Worm (Caenorhabditis elegans) whole organism, L1 larva: ENCODE measurements around the gene zyg-1.

Experiments used
- C04F5.9 ChIP-seq: sonication (generic microtip); optimal IDR thresholded peaks from 2 replicates; lab custom pipeline; 2016; ENCODE audit warnings: missing genetic modification characterization, missing compliant biosample characterization
- C16A3.4 ChIP-seq: fragments of 150-350 bp; optimal IDR thresholded peaks from 2 replicates; lab custom pipeline; 2014; ENCODE audit warnings: missing biosample characterization, missing genetic modification characterization
- F16B12.6 ChIP-seq: fragments of 150-350 bp; optimal IDR thresholded peaks from 2 replicates; lab custom pipeline; 2014; ENCODE audit warnings: missing biosample characterization, missing genetic modification characterization
- alr-1 ChIP-seq: fragments of 200-800 bp; sonication (Bioruptor generic); optimal IDR thresholded peaks from 2 replicates; lab custom pipeline; 2018; ENCODE audit warnings: borderline replicate concordance, mild to moderate bottlenecking, missing genetic modification characterization, missing compliant biosample characterization
- ama-1 ChIP-seq: fragments of 150-350 bp; optimal IDR thresholded peaks from 2 replicates; lab custom pipeline; 2014
- blmp-1 ChIP-seq: fragments of 150-350 bp; optimal IDR thresholded peaks from 2 replicates; lab custom pipeline; 2014; ENCODE audit warnings: missing biosample characterization, missing genetic modification characterization
- ceh-82 ChIP-seq, 3 experiments: fragments of 150-350 bp in 1 of 3; sonication (generic microtip) in 2 of 3; optimal IDR thresholded peaks; 2 replicates each; lab custom pipeline; 2014 to 2017; ENCODE audit warnings: missing biosample characterization in 3 of 3, missing genetic modification characterization in 3 of 3
- ceh-90 ChIP-seq: sonication (generic microtip); optimal IDR thresholded peaks from 2 replicates; lab custom pipeline; 2016; ENCODE audit warnings: missing genetic modification characterization, missing compliant biosample characterization
- ces-1 ChIP-seq: fragments of 150-350 bp; optimal IDR thresholded peaks from 2 replicates; lab custom pipeline; 2014; ENCODE audit warnings: missing biosample characterization, missing genetic modification reagents, missing genetic modification characterization
- dpl-1 ChIP-seq, 3 experiments: fragments of 150-350 bp in 2 of 3; sonication (generic microtip) in 1 of 3; optimal IDR thresholded peaks; 2 replicates each; lab custom pipeline; 2014 to 2017; ENCODE audit warnings: missing biosample characterization in 3 of 3, missing genetic modification characterization in 3 of 3, missing genetic modification reagents in 3 of 3
- dsc-1 ChIP-seq: sonication (generic microtip); optimal IDR thresholded peaks from 2 replicates; lab custom pipeline; 2016; ENCODE audit warnings: mild to moderate bottlenecking, missing genetic modification characterization, missing compliant biosample characterization
- efl-1 ChIP-seq, 4 experiments: fragments of 150-350 bp; optimal IDR thresholded peaks in 3 of 4; peaks in 1 of 4; 1 replicate in 1 of 4; 2 replicates in 3 of 4; lab custom pipeline; 2014; ENCODE audit warnings: missing biosample characterization in 2 of 4, missing genetic modification characterization in 2 of 4, missing genetic modification reagents in 2 of 4
- elt-2 ChIP-seq: sonication (generic microtip); optimal IDR thresholded peaks from 2 replicates; lab custom pipeline; 2016; ENCODE audit warnings: missing genetic modification characterization, mild to moderate bottlenecking, inconsistent platforms, missing compliant biosample characterization, missing genetic modification reagents
- elt-3 ChIP-seq, 6 experiments: fragments of 150-350 bp in 1 of 6; sonication (generic microtip); optimal IDR thresholded peaks; 2 replicates each; lab custom pipeline; 2017 to 2018; ENCODE audit warnings: missing biosample characterization in 6 of 6, missing genetic modification characterization in 6 of 6, inconsistent platforms in 1 of 6
- ets-5 ChIP-seq: fragments of 200-800 bp; sonication (Bioruptor generic); IDR thresholded peaks from 2 replicates; pipeline ENCODE4 v1.3.6; 2022; ENCODE audit warnings: missing genetic modification characterization, missing compliant biosample characterization
- fkh-10 ChIP-seq: sonication (generic microtip); optimal IDR thresholded peaks from 2 replicates; lab custom pipeline; 2017; ENCODE audit warnings: missing biosample characterization, missing genetic modification reagents, missing genetic modification characterization
- fkh-4 ChIP-seq: sonication (generic microtip); optimal IDR thresholded peaks from 2 replicates; lab custom pipeline; 2016; ENCODE audit warnings: missing compliant biosample characterization, missing genetic modification characterization, borderline replicate concordance
- fos-1 ChIP-seq: fragments of 150-350 bp; optimal IDR thresholded peaks from 2 replicates; lab custom pipeline; 2014; ENCODE audit warnings: missing biosample characterization, missing genetic modification characterization
- grh-1 ChIP-seq: fragments of 200-800 bp; sonication (Bioruptor generic); IDR thresholded peaks from 2 replicates; pipeline ENCODE4 v1.3.6; 2022; ENCODE audit warnings: missing genetic modification reagents, missing genetic modification characterization, missing compliant biosample characterization
- hpl-2 ChIP-seq: fragments of 150-350 bp; optimal IDR thresholded peaks from 2 replicates; lab custom pipeline; 2014; ENCODE audit warnings: missing biosample characterization, missing genetic modification reagents, missing genetic modification characterization
- irx-1 ChIP-seq: sonication (generic microtip); optimal IDR thresholded peaks from 2 replicates; lab custom pipeline; 2016; ENCODE audit warnings: missing genetic modification characterization, missing compliant biosample characterization
- isw-1 ChIP-seq: fragments of 200-800 bp; sonication (Bioruptor generic); IDR thresholded peaks from 2 replicates; pipeline ENCODE4 v1.3.6; 2022; ENCODE audit warnings: missing genetic modification characterization, missing compliant biosample characterization
- lin-13 ChIP-seq: fragments of 150-350 bp; optimal IDR thresholded peaks from 2 replicates; lab custom pipeline; 2014; ENCODE audit warnings: missing biosample characterization, missing genetic modification reagents, missing genetic modification characterization
- lin-14 ChIP-seq: fragments of 200-800 bp; sonication (Bioruptor generic); optimal IDR thresholded peaks from 2 replicates; lab custom pipeline; 2018; ENCODE audit warnings: mild to moderate bottlenecking, missing genetic modification characterization, moderate library complexity, missing compliant biosample characterization
- lin-15B ChIP-seq: fragments of 150-350 bp; sonication (generic microtip); optimal IDR thresholded peaks from 3 replicates; lab custom pipeline; 2014; ENCODE audit warnings: missing biosample characterization, missing genetic modification characterization
- lin-35 ChIP-seq, 2 experiments: fragments of 150-350 bp; optimal IDR thresholded peaks; 2 replicates each; lab custom pipeline; 2014; ENCODE audit warnings: missing biosample characterization in 2 of 2, missing genetic modification characterization in 2 of 2, missing genetic modification reagents in 2 of 2
- lin-39 ChIP-seq: fragments of 150-350 bp; optimal IDR thresholded peaks from 2 replicates; lab custom pipeline; 2014; ENCODE audit warnings: missing biosample characterization, missing genetic modification reagents, missing genetic modification characterization
- lir-3 ChIP-seq: sonication (generic microtip); optimal IDR thresholded peaks from 2 replicates; lab custom pipeline; 2016; ENCODE audit warnings: mild to moderate bottlenecking, missing genetic modification characterization, moderate library complexity, missing compliant biosample characterization; ENCODE audit not compliant: poor library complexity
- lsy-2 ChIP-seq, 2 experiments: fragments of 150-350 bp; optimal IDR thresholded peaks; 2 replicates each; lab custom pipeline; 2014; ENCODE audit warnings: missing biosample characterization in 2 of 2, missing genetic modification characterization in 2 of 2
- mab-9 ChIP-seq: fragments of 200-800 bp; sonication (Bioruptor generic); IDR thresholded peaks from 2 replicates; pipeline ENCODE4 v1.3.6; 2022; ENCODE audit warnings: missing genetic modification reagents, missing genetic modification characterization, missing compliant biosample characterization
- mdl-1 ChIP-seq, 2 experiments: fragments of 150-350 bp; optimal IDR thresholded peaks; 2 replicates each; lab custom pipeline; 2014 to 2017; ENCODE audit warnings: missing biosample characterization in 2 of 2, missing genetic modification characterization in 2 of 2, inconsistent platforms in 1 of 2
- mef-2 ChIP-seq: fragments of 150-350 bp; optimal IDR thresholded peaks from 2 replicates; lab custom pipeline; 2014; ENCODE audit warnings: missing biosample characterization, missing genetic modification characterization
- mep-1 ChIP-seq: fragments of 150-350 bp; optimal IDR thresholded peaks from 2 replicates; lab custom pipeline; 2014; ENCODE audit warnings: missing biosample characterization, missing genetic modification characterization
- nhr-19 ChIP-seq: fragments of 200-800 bp; sonication (Bioruptor generic); conservative IDR thresholded peaks from 2 replicates; pipeline ENCODE4 v1.3.6; 2022; ENCODE audit warnings: missing genetic modification characterization, missing compliant biosample characterization
- nhr-77 ChIP-seq: fragments of 150-350 bp; optimal IDR thresholded peaks from 2 replicates; lab custom pipeline; 2014; ENCODE audit warnings: missing biosample characterization, missing genetic modification characterization
- nhr-85 ChIP-seq: sonication (generic microtip); peaks from one replicate; lab custom pipeline; 2016; ENCODE audit warnings: missing genetic modification characterization, inconsistent platforms, missing compliant biosample characterization
- nhr-90 ChIP-seq: sonication (generic microtip); optimal IDR thresholded peaks from 2 replicates; lab custom pipeline; 2016; ENCODE audit warnings: mild to moderate bottlenecking, missing genetic modification characterization, missing compliant biosample characterization; ENCODE audit not compliant: poor library complexity
- pag-3 ChIP-seq: sonication (generic microtip); optimal IDR thresholded peaks from 2 replicates; lab custom pipeline; 2017; ENCODE audit warnings: missing genetic modification characterization, mild to moderate bottlenecking, missing compliant biosample characterization, antibody characterized with exemption, borderline replicate concordance; ENCODE audit not compliant: insufficient read depth
- pax-3 ChIP-seq: fragments of 200-800 bp; sonication (Bioruptor generic); optimal IDR thresholded peaks from 2 replicates; lab custom pipeline; 2018; ENCODE audit warnings: mild to moderate bottlenecking, missing genetic modification characterization, moderate library complexity, missing compliant biosample characterization
- pqm-1 ChIP-seq: sonication (generic microtip); optimal IDR thresholded peaks from 3 replicates; lab custom pipeline; 2017; ENCODE audit warnings: missing biosample characterization, missing genetic modification characterization
- rnt-1 ChIP-seq: sonication (generic microtip); optimal IDR thresholded peaks from 2 replicates; lab custom pipeline; 2016; ENCODE audit warnings: mild to moderate bottlenecking, missing genetic modification characterization, moderate library complexity, missing compliant biosample characterization
- skn-1 ChIP-seq: fragments of 150-350 bp; optimal IDR thresholded peaks from 2 replicates; lab custom pipeline; 2014; ENCODE audit warnings: missing biosample characterization, missing genetic modification characterization
- snpc-4 ChIP-seq: fragments of 150-350 bp; optimal IDR thresholded peaks from 2 replicates; lab custom pipeline; 2014; ENCODE audit warnings: missing biosample characterization, missing genetic modification characterization
- snu-23 ChIP-seq: sonication (generic microtip); optimal IDR thresholded peaks from 2 replicates; lab custom pipeline; 2016; ENCODE audit warnings: missing genetic modification characterization, missing compliant biosample characterization
- sup-37 ChIP-seq: fragments of 200-800 bp; sonication (Bioruptor generic); optimal IDR thresholded peaks from 2 replicates; lab custom pipeline; 2018; ENCODE audit warnings: mild to moderate bottlenecking, missing genetic modification characterization, missing compliant biosample characterization
- tlp-1 ChIP-seq: fragments of 150-350 bp; optimal IDR thresholded peaks from 2 replicates; lab custom pipeline; 2014; ENCODE audit warnings: missing biosample characterization, missing genetic modification characterization
- unc-130 ChIP-seq: fragments of 150-350 bp; optimal IDR thresholded peaks from 2 replicates; lab custom pipeline; 2017; ENCODE audit warnings: missing biosample characterization, missing genetic modification characterization, inconsistent platforms
- unc-30 ChIP-seq: sonication (generic microtip); optimal IDR thresholded peaks from 2 replicates; lab custom pipeline; 2017; ENCODE audit warnings: missing biosample characterization, missing genetic modification characterization
- xbp-1 ChIP-seq: sonication (generic microtip); optimal IDR thresholded peaks from 2 replicates; lab custom pipeline; 2016; ENCODE audit warnings: missing genetic modification characterization, missing compliant biosample characterization
- zag-1 ChIP-seq: fragments of 150-350 bp; optimal IDR thresholded peaks from 2 replicates; lab custom pipeline; 2014; ENCODE audit warnings: missing biosample characterization, missing genetic modification characterization
- zip-4 ChIP-seq: fragments of 200-800 bp; sonication (Bioruptor generic); optimal IDR thresholded peaks from 2 replicates; lab custom pipeline; 2018; ENCODE audit warnings: mild to moderate bottlenecking, missing genetic modification characterization, moderate library complexity, missing compliant biosample characterization
- ztf-4 ChIP-seq: fragments of 150-350 bp; optimal IDR thresholded peaks from 2 replicates; lab custom pipeline; 2014; ENCODE audit warnings: missing biosample characterization, missing genetic modification characterization

The zyg-1 gene

ce11 chrII:5701485-5701884 lies 51.9 kb downstream of the zyg-1 start:
- TF ChIP-seq alr-1 (tag; lab: Kevin White, UChicago): no peak
- peak; percentile 17 for TF ChIP-seq blmp-1
- TF ChIP-seq irx-1 (tag; lab: Kevin White, UChicago): peak; percentile 58
- peak; percentile 60 for TF ChIP-seq nhr-77
- no peak for TF ChIP-seq ceh-90
- TF ChIP-seq efl-1 (optimal IDR thresholded peaks at IDR 0.05; lab: Kevin White, UChicago): peak; percentile 56 to 69
- peak; percentile 32 to 95 for TF ChIP-seq efl-1 (GFP tag; optimal IDR thresholded peaks at IDR 0.05 in 1 of 2; lab: Kevin White, UChicago)
- no peak for TF ChIP-seq ces-1 (GFP tag; lab: Kevin White, UChicago)
- TF ChIP-seq pqm-1 (tag; lab: Kevin White, UChicago): no peak
- peak in 1 of 2 experiments; percentile 73 for TF ChIP-seq mdl-1 (tag; optimal IDR thresholded peaks at IDR 0.05; lab: Kevin White, UChicago)
- TF ChIP-seq rnt-1 (tag; lab: Kevin White, UChicago): peak; percentile 93
- TF ChIP-seq mab-9 (GFP tag; lab: Robert Waterston, UW): peak; percentile 35; the same call in 1 of the 2 replicates
- TF ChIP-seq hpl-2: no peak
- peak; percentile 36 for TF ChIP-seq lin-15B (tag; lab: Kevin White, UChicago)
- peak; percentile 51 for TF ChIP-seq mep-1
- TF ChIP-seq lin-39 (tag; lab: Kevin White, UChicago): peak; percentile 87
- TF ChIP-seq grh-1 (GFP tag; lab: Robert Waterston, UW): peak; percentile 67
- TF ChIP-seq fkh-4 (tag; lab: Kevin White, UChicago): no peak
- peak; percentile 40 to 50 (median 43) for TF ChIP-seq dpl-1 (GFP tag; optimal IDR thresholded peaks at IDR 0.05; lab: Kevin White, UChicago)
- peak; percentile 20 for TF ChIP-seq isw-1 (GFP tag; lab: Robert Waterston, UW)
- TF ChIP-seq F16B12.6 (tag; lab: Kevin White, UChicago): peak; percentile 12
- peak; percentile 45 to 72 for TF ChIP-seq lin-35 (GFP tag; optimal IDR thresholded peaks at IDR 0.05; lab: Kevin White, UChicago)
- peak; percentile 43 for TF ChIP-seq unc-130 (tag; lab: Kevin White, UChicago)
- no peak for TF ChIP-seq mef-2 (tag; lab: Kevin White, UChicago)
- peak; percentile 36 for TF ChIP-seq lir-3 (tag; lab: Kevin White, UChicago)
- TF ChIP-seq elt-2 (tag; lab: Kevin White, UChicago): peak; percentile 87
- peak; percentile 25 for TF ChIP-seq C04F5.9
- no peak for TF ChIP-seq ets-5 (GFP tag; lab: Robert Waterston, UW)
- peak; percentile 58 for TF ChIP-seq zip-4 (GFP tag; lab: Kevin White, UChicago)
- peak; percentile 21 for TF ChIP-seq C16A3.4 (tag; lab: Kevin White, UChicago)
- peak; percentile 71 for TF ChIP-seq dsc-1
- no peak for TF ChIP-seq zag-1
- peak; percentile 87 for TF ChIP-seq nhr-90 (tag; lab: Kevin White, UChicago)
- TF ChIP-seq lin-14: peak; percentile 71
- peak; percentile 89 for TF ChIP-seq nhr-19 (GFP tag; lab: Robert Waterston, UW)
- TF ChIP-seq fkh-10 (GFP tag; lab: Kevin White, UChicago): no peak
- TF ChIP-seq elt-3 (tag; optimal IDR thresholded peaks at IDR 0.05; lab: Kevin White, UChicago): peak in 1 of 6 experiments; percentile 35
- TF ChIP-seq skn-1 (tag; lab: Kevin White, UChicago): peak; percentile 34
- TF ChIP-seq nhr-85: peak; percentile 91
- TF ChIP-seq snu-23 (GFP tag; lab: Kevin White, UChicago): peak; percentile 84
- TF ChIP-seq fos-1 (tag; lab: Kevin White, UChicago): peak; percentile 70
- peak; percentile 84 for TF ChIP-seq ama-1
- peak; percentile 54 for TF ChIP-seq sup-37 (GFP tag; lab: Kevin White, UChicago)
- no peak for TF ChIP-seq unc-30 (tag; lab: Kevin White, UChicago)
- peak; percentile 53 for TF ChIP-seq lin-13 (GFP tag; lab: Kevin White, UChicago)
- TF ChIP-seq pax-3: no peak
- peak; percentile 12 for TF ChIP-seq ztf-4 (tag; lab: Kevin White, UChicago)
- no peak for TF ChIP-seq pag-3 (tag; lab: Kevin White, UChicago)
- peak; percentile 99 for TF ChIP-seq snpc-4
- TF ChIP-seq xbp-1 (tag; lab: Kevin White, UChicago): peak; percentile 67
- no peak for TF ChIP-seq tlp-1 (tag; lab: Kevin White, UChicago)
- peak; percentile 44 to 80 (median 70) for TF ChIP-seq ceh-82 (tag; optimal IDR thresholded peaks at IDR 0.05; lab: Kevin White, UChicago)
- TF ChIP-seq lsy-2 (tag; optimal IDR thresholded peaks at IDR 0.05; lab: Kevin White, UChicago): peak; percentile 55 to 77
